Worm (Caenorhabditis elegans): Measurements from ENCODE around the gene oac-50.

The oac-50 gene

ce11 chrV:9053235-9053634 is 20.1 kb downstream of the oac-50 start:
- TF ChIP-seq hlh-4 (tag; optimal IDR thresholded peaks at IDR 0.05) (peak; percentile 70), nhr-90 (tag; optimal IDR thresholded peaks at IDR 0.05; ENCODE audit: poor library complexity) (no peak)

DNA sequence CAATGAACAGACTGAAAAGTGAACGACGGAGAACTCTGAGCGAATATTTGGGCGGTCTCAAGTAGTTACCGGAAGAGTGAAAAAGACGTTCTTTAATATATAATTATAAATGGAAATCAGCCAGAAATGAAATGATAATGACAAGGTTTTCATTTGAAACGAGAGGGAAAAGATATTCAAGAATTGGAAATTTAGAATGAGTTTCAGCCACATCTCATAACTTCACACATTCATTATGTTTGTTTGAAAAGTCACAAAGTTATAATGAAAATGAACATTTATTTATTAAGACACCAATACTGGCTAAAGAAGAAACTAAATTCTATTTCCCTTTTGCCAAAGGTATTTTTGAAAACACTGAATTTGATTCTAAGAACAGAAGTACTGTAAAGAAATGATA is 22.2 kb downstream of the oac-50 start, which contains the start of gene C25E10.7:
Gene C25E10.7 (minus strand): TSS at position 101 of the 400 bp plus-strand sequence.
- no peak for TF ChIP-seq lin-39 (tag; optimal IDR thresholded peaks at IDR 0.05)
- TF ChIP-seq mab-9 (GFP tag; IDR thresholded peaks at IDR 0.05), result no peak
- TF ChIP-seq F16B12.6 (tag; optimal IDR thresholded peaks at IDR 0.05), result no peak
- no peak for TF ChIP-seq tbx-2 (tag; optimal IDR thresholded peaks at IDR 0.05)
- no peak for TF ChIP-seq nhr-71 (tag; optimal IDR thresholded peaks at IDR 0.05)
- no peak for TF ChIP-seq efl-1 (optimal IDR thresholded peaks at IDR 0.05)
- TF ChIP-seq efl-1 (GFP tag; optimal IDR thresholded peaks at IDR 0.05 in 1 of 2), result peak in 1 of 2 experiments; percentile 40
- no peak for TF ChIP-seq sup-37 (GFP tag; optimal IDR thresholded peaks at IDR 0.05)

- TF ChIP-seq unc-130 (tag; optimal IDR thresholded peaks at IDR 0.05), result no peak
- TF ChIP-seq nhr-47 (tag; optimal IDR thresholded peaks at IDR 0.05), result peak; percentile 31
- TF ChIP-seq mab-9 (GFP tag; IDR thresholded peaks at IDR 0.05), result no peak
- TF ChIP-seq lin-15B (tag; optimal IDR thresholded peaks at IDR 0.05), result no peak
- no peak for TF ChIP-seq snpc-4 (tag; optimal IDR thresholded peaks at IDR 0.05)
- TF ChIP-seq hlh-4 (tag; optimal IDR thresholded peaks at IDR 0.05), result peak; percentile 97
- no peak for TF ChIP-seq grh-1 (GFP tag; IDR thresholded peaks at IDR 0.05)
- no peak for TF ChIP-seq rnt-1 (tag; optimal IDR thresholded peaks at IDR 0.05)
- TF ChIP-seq lin-35 (GFP tag; optimal IDR thresholded peaks at IDR 0.05), result no peak
- no peak for TF ChIP-seq nhr-11 (tag; optimal IDR thresholded peaks at IDR 0.05)
- no peak for TF ChIP-seq nhr-77 (tag; optimal IDR thresholded peaks at IDR 0.05)
- no peak for TF ChIP-seq ztf-11 (tag; optimal IDR thresholded peaks at IDR 0.05)
- no peak for TF ChIP-seq ceh-88 (GFP tag; IDR thresholded peaks at IDR 0.05)
- no peak for TF ChIP-seq ceh-82 (tag; optimal IDR thresholded peaks at IDR 0.05)
- TF ChIP-seq nhr-85 (tag), result no peak
- TF ChIP-seq nhr-12 (tag; optimal IDR thresholded peaks at IDR 0.05), result no peak
- no peak for TF ChIP-seq elt-3 (tag; optimal IDR thresholded peaks at IDR 0.05)
- no peak for TF ChIP-seq sup-37 (GFP tag; optimal IDR thresholded peaks at IDR 0.05)
- no peak for TF ChIP-seq dsc-1 (tag; optimal IDR thresholded peaks at IDR 0.05)
- TF ChIP-seq efl-1 (optimal IDR thresholded peaks at IDR 0.05), result no peak
- TF ChIP-seq efl-1 (GFP tag; optimal IDR thresholded peaks at IDR 0.05 in 1 of 2), result no peak
- TF ChIP-seq pax-3 (tag; optimal IDR thresholded peaks at IDR 0.05), result no peak
- TF ChIP-seq nhr-71 (tag; optimal IDR thresholded peaks at IDR 0.05), result peak; percentile 32
- no peak for TF ChIP-seq efl-3 (GFP tag; optimal IDR thresholded peaks at IDR 0.05)
- no peak for TF ChIP-seq fkh-10 (GFP tag; optimal IDR thresholded peaks at IDR 0.05)
- no peak for TF ChIP-seq egl-13 (tag; optimal IDR thresholded peaks at IDR 0.05)
- no peak for TF ChIP-seq egl-27 (tag; optimal IDR thresholded peaks at IDR 0.05)
Measured at ce11 chrV:9049271-9049670, 24.1 kb downstream of the oac-50 start.

DNA sequence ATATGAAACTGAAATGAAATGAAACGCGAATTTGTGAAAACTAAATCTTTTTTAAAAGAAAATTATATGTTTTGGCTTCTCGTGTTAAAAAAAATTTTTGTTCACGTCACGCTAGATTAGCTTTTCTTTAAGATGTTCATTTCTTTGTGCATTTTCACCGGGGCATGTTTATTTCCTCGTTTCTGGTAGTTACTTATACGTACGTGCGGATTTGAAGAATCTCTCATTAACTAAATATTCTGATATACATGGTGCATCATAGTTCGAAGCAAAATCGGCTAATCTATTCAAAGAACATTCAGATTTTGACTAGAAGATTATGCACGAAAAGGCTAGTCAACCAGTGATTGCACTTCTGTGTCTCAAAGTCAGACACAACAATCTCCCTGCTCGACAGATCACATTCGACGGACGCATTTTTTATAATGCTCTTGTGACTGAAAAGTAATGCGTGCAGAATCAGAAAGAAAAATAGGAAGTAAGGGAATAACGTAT is 25.7 kb downstream of the oac-50 start, which contains the start of gene C25E10.17:
Gene C25E10.17 (minus strand): TSS at position 51 of the 495 bp plus-strand sequence.
- TF ChIP-seq skn-1 (tag; optimal IDR thresholded peaks at IDR 0.05), result no peak
- TF ChIP-seq fkh-8 (tag; optimal IDR thresholded peaks at IDR 0.05), result peak; percentile 89
- no peak for TF ChIP-seq egl-27 (tag; optimal IDR thresholded peaks at IDR 0.05)
- TF ChIP-seq zip-4 (GFP tag; optimal IDR thresholded peaks at IDR 0.05), result no peak
- peak; percentile 67 for TF ChIP-seq dsc-1 (tag; optimal IDR thresholded peaks at IDR 0.05)
- peak; percentile 44 for TF ChIP-seq pax-3 (tag; optimal IDR thresholded peaks at IDR 0.05)
- TF ChIP-seq aly-2 (tag; optimal IDR thresholded peaks at IDR 0.05), result no peak
- TF ChIP-seq fos-1 (tag; optimal IDR thresholded peaks at IDR 0.05), result no peak
- no peak for TF ChIP-seq nhr-77 (tag; optimal IDR thresholded peaks at IDR 0.05)
- TF ChIP-seq xbp-1 (tag; optimal IDR thresholded peaks at IDR 0.05), result no peak
- no peak for TF ChIP-seq mdl-1 (tag; optimal IDR thresholded peaks at IDR 0.05)
- peak; percentile 43 for TF ChIP-seq nhr-47 (tag; optimal IDR thresholded peaks at IDR 0.05)
- no peak for TF ChIP-seq nhr-20 (tag; optimal IDR thresholded peaks at IDR 0.05)
- no peak for TF ChIP-seq ztf-4 (tag; optimal IDR thresholded peaks at IDR 0.05)
- no peak for TF ChIP-seq ztf-11 (tag; optimal IDR thresholded peaks at IDR 0.05)
- TF ChIP-seq nhr-19 (GFP tag; conservative IDR thresholded peaks at IDR 0.05), result no peak
- no peak for TF ChIP-seq nhr-76 (tag; optimal IDR thresholded peaks at IDR 0.05)
- TF ChIP-seq sox-4 (tag; optimal IDR thresholded peaks at IDR 0.05), result peak; percentile 58
- TF ChIP-seq hlh-4 (tag; optimal IDR thresholded peaks at IDR 0.05), result no peak
- TF ChIP-seq snpc-4 (tag; optimal IDR thresholded peaks at IDR 0.05), result no peak
- TF ChIP-seq nhr-11 (tag; optimal IDR thresholded peaks at IDR 0.05), result peak; percentile 37
- peak; percentile 13 for TF ChIP-seq lin-14 (GFP tag; optimal IDR thresholded peaks at IDR 0.05)
- no peak for TF ChIP-seq hpl-2 (GFP tag; optimal IDR thresholded peaks at IDR 0.05)
- TF ChIP-seq nhr-71 (tag; optimal IDR thresholded peaks at IDR 0.05), result peak; percentile 42
- TF ChIP-seq nhr-90 (tag; optimal IDR thresholded peaks at IDR 0.05; ENCODE audit: poor library complexity), result no peak
- TF ChIP-seq dpl-1 (GFP tag; optimal IDR thresholded peaks at IDR 0.05), result no peak
- TF ChIP-seq rnt-1 (tag; optimal IDR thresholded peaks at IDR 0.05), result no peak
